Worm (Caenorhabditis elegans) whole organism, L4/young adult: ENCODE results near the gene srh-300.

Experiments
- dao-5 ChIP-seq: sonication (generic microtip); optimal IDR thresholded peaks from 2 replicates; lab custom pipeline; 2016; ENCODE audit warnings: missing genotype, missing genetic modification characterization, moderate library complexity, missing compliant biosample characterization
- him-1 ChIP-seq: sonication (generic microtip); optimal IDR thresholded peaks from 2 replicates; lab custom pipeline; 2016; ENCODE audit warnings: missing genotype, missing genetic modification reagents, missing genetic modification characterization, missing compliant biosample characterization

- TF ChIP-seq him-1 (no peak), dao-5 (tag; lab: Kevin White, UChicago) (no peak)
Observed at ce11 chrV:17819704-17820103, 2.2 kb upstream of the srh-300 start.
